Fruit fly (Drosophila melanogaster) S2 (cell line): ENCODE measurements around the gene CG14190.

ENCODE experiments used
- CG8478 ChIP-seq: fragments of >200 bp; optimal IDR thresholded peaks from 2 replicates; lab custom pipeline; 2018
- CTCF ChIP-seq, 2 experiments: fragments of >200 bp; optimal IDR thresholded peaks; 2 replicates each; lab custom pipeline; 2018

CG14190 gene

DNA sequence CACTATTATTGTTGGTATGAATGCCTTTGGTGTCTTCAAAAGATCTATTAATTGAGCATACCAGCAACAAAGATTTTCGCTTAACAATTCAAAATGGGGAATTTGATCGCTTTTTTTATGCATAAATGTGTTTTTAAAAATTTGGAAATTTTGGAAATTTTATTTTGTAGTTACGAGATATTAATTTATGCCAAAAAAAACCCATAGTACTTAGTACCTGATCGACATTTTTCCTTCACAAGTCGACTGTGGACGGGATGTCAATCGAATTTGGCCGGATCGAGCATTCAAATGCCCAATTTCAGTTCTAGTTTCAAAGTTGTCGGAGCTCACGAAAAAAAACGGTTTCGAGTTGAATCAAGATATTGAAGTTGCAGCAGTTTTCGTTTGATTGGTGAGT lies at the start of gene CG14190:
Gene CG14190 (plus strand): TSS at position 301 of the 400 bp plus-strand sequence.
- TF ChIP-seq CG8478 (lab: Kevin White, UChicago), result no peak
- TF ChIP-seq CTCF (optimal IDR thresholded peaks at IDR 0.05; lab: Kevin White, UChicago), result no peak

DNA sequence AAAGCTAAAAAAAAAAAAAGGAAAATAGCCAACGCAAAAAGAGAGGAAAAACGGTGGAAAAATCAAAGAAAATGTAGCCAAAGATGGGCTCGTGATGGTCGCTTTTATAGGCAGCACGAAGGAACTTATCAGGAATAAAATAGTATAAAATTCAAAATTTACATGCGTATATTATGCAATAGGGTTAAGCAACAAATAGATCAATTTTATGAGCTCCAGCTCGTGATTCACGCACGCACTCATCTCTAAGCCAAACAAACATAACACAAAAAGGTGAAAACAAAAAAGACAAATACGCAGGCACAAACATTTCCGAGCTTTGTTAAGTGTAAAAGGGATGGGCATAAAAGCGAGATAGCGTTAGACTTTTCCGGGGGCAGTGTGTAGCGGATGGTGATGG lies 47.8 kb upstream of the CG14190 start:
- TF ChIP-seq CG8478 (lab: Kevin White, UChicago) (no peak), CTCF (optimal IDR thresholded peaks at IDR 0.05; lab: Kevin White, UChicago) (no peak)

DNA sequence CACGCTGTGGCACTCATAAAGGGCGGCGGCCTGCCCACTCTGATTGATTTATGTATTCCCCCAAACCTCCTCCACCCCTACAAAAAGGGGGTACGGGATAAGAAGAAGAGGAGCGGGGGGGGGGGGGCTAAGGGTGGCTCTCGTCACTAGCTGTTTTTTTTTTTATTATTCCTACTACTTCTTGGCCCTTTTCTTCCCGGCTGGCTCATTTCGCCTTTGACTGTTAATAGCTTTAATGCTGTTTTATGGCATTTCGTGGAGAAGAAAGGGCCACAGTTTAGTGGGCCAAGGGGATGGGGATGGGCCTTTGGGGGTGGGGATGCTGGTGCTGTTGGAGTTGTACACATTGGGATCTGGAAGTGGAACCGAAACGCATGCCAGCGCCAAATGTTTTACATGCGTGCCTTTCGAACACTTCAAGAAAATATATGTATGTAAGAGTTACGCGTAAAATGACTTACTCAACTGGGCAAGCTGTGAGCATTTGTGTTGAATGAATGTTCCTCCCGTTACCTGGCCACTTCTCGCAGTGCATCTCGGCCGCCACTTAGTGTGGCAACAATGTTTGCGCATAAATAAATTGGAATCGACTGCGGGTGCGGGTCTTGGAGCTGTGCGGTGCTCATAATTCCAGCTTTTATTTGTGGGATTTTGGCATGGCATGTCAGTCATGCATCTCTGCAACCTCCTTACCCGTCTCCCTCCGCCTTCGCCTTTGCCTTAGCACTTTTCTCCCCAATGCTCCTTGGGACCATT lies 46.4 kb upstream of the CG14190 start:
- TF ChIP-seq CTCF (optimal IDR thresholded peaks at IDR 0.05; lab: Kevin White, UChicago) (no peak), CG8478 (lab: Kevin White, UChicago) (no peak)

DNA sequence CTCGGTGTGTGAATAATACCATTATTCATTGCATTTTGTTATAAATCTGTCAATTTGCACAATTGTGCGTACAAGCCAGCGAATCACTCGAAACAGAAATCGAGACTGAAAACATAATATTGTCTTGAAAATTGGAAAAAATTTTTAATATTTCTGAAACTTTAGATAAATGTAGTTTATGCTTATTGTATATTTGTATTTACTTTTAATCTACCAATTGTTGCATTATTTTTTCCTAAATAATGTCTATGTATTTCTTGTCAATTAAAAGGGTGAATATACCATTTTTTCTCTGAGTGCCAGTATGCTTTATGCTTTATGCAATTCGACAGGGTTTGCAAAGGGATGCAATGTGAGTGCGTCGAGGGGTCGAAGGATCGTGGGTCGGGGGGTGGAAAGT lies 42.1 kb upstream of the CG14190 start:
- TF ChIP-seq CTCF (optimal IDR thresholded peaks at IDR 0.05; lab: Kevin White, UChicago), result no peak
- no peak for TF ChIP-seq CG8478 (lab: Kevin White, UChicago)

- TF ChIP-seq CTCF (optimal IDR thresholded peaks at IDR 0.05; lab: Kevin White, UChicago) (no peak), CG8478 (lab: Kevin White, UChicago) (no peak)
Measured at dm6 chrX:19018102-19018814, 38.5 kb upstream of the CG14190 start.

dm6 chrX:19020062-19020461 lies 36.6 kb upstream of the CG14190 start:
- TF ChIP-seq CTCF (optimal IDR thresholded peaks at IDR 0.05; lab: Kevin White, UChicago), result no peak
- TF ChIP-seq CG8478 (lab: Kevin White, UChicago), result no peak

dm6 chrX:19028584-19028983 lies 28.1 kb upstream of the CG14190 start:
- TF ChIP-seq CG8478 (lab: Kevin White, UChicago) (no peak), CTCF (optimal IDR thresholded peaks at IDR 0.05; lab: Kevin White, UChicago) (peak; percentile 32 to 59)

- TF ChIP-seq CG8478 (lab: Kevin White, UChicago) (no peak), CTCF (optimal IDR thresholded peaks at IDR 0.05; lab: Kevin White, UChicago) (no peak)
Measured at dm6 chrX:19033739-19034138, 23.0 kb upstream of the CG14190 start.

DNA sequence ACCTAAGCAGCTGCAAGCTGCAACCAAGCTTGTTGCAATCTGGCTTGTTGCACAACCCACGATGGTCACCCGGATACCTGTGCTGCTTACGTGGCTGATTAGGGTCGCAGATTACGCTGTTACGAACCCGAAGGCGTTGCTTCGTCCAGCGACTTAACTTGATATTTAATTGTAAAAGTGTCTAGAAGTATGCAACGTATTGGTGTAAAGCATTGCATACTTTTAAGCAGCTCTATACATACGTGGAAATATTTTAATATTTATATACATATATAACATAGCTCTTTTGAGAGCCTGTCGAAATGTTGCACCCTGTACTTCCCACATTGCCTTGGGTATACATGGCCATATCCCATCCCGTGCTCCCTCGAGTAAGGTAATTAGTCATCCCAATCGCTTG lies 19.6 kb upstream of the CG14190 start:
- TF ChIP-seq CTCF (optimal IDR thresholded peaks at IDR 0.05; lab: Kevin White, UChicago), result no peak
- TF ChIP-seq CG8478 (lab: Kevin White, UChicago), result no peak

DNA sequence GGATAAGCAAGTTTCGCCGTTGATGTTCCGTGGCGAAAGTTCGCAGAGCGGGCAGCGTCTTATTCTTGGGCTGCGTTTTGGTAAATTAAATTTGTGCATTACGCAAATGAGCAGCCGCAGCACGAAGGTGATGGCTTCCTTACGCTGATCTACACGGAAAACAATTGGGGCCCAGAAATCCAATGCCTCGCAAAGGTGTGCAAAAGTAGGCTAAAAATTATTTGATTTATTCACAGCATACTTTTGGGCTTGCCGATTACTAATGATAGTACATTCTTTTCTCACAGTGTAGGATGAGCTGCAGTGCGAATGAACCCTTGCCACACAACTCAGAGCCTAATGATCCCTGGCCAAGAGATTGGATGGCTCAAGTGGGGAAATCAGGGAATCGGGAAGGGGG lies 16.4 kb upstream of the CG14190 start:
- no peak for TF ChIP-seq CTCF (optimal IDR thresholded peaks at IDR 0.05; lab: Kevin White, UChicago)
- TF ChIP-seq CG8478 (lab: Kevin White, UChicago), result no peak

- TF ChIP-seq CG8478 (lab: Kevin White, UChicago), result no peak
- TF ChIP-seq CTCF (optimal IDR thresholded peaks at IDR 0.05; lab: Kevin White, UChicago), result peak in 1 of 2 experiments; percentile 11
Measured at dm6 chrX:19050142-19050541, 6.6 kb upstream of the CG14190 start, which contains the start of gene Diedel3. Gene Diedel3 (plus strand): TSS chrX:19050442.

- no peak for TF ChIP-seq CG8478 (lab: Kevin White, UChicago)
- no peak for TF ChIP-seq CTCF (optimal IDR thresholded peaks at IDR 0.05; lab: Kevin White, UChicago)
Measured at dm6 chrX:19068873-19069272, 12.2 kb downstream of the CG14190 start, which contains the start of gene CG34330. Gene CG34330 (minus strand): TSS chrX:19068973.

dm6 chrX:19072969-19073368 lies 16.3 kb downstream of the CG14190 start:
- no peak for TF ChIP-seq CG8478 (lab: Kevin White, UChicago)
- no peak for TF ChIP-seq CTCF (optimal IDR thresholded peaks at IDR 0.05; lab: Kevin White, UChicago)

- TF ChIP-seq CTCF (optimal IDR thresholded peaks at IDR 0.05; lab: Kevin White, UChicago) (no peak), CG8478 (lab: Kevin White, UChicago) (no peak)
Measured at dm6 chrX:19073878-19074277, 17.2 kb downstream of the CG14190 start.

DNA sequence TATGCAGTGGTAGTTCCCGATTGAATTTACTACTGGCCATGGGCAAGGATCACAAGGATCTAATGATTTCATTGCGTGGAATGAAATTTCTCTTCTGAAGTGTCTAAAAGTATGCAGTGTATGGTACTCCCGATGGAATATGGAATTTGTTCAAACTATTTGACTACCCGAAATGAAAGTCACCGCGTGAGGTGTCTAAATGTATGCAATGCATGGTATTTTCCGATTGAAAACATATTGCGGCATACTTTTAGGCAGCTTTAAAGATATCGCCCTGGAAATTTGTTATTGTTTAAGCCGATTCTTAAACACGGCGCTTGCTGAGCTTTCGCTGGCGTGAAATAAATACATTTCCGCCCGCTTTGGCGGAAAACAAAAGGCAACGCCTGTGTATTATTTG lies 17.9 kb downstream of the CG14190 start:
- no peak for TF ChIP-seq CG8478 (lab: Kevin White, UChicago)
- TF ChIP-seq CTCF (optimal IDR thresholded peaks at IDR 0.05; lab: Kevin White, UChicago), result no peak
